Worm (Caenorhabditis elegans) whole organism, L4/young adult: ENCODE results near the gene F21G4.3.

ENCODE experiments used
- W03F9.2 ChIP-seq: fragments of 150-350 bp; optimal IDR thresholded peaks from 2 replicates; lab custom pipeline; 2014; ENCODE audit warnings: missing biosample characterization, missing genetic modification characterization
- him-1 ChIP-seq: sonication (generic microtip); optimal IDR thresholded peaks from 2 replicates; lab custom pipeline; 2016; ENCODE audit warnings: missing genotype, missing genetic modification reagents, missing genetic modification characterization, missing compliant biosample characterization

- TF ChIP-seq him-1 (tag; lab: Kevin White, UChicago) (no peak), W03F9.2 (tag; lab: Kevin White, UChicago) (no peak)
Measured at ce11 chrX:9894844-9895243, at the start of gene F21G4.3.
